Worm (Caenorhabditis elegans) whole organism, L1 larva: ENCODE data around the gene fbxa-56.

ENCODE experiments used
- C04F5.9 ChIP-seq: sonication (generic microtip); optimal IDR thresholded peaks from 2 replicates; lab custom pipeline; 2016; ENCODE audit warnings: missing genetic modification characterization, missing compliant biosample characterization
- F16B12.6 ChIP-seq: fragments of 150-350 bp; optimal IDR thresholded peaks from 2 replicates; lab custom pipeline; 2014; ENCODE audit warnings: missing biosample characterization, missing genetic modification characterization
- Y116A8C.19 ChIP-seq: sonication (generic microtip); optimal IDR thresholded peaks from 2 replicates; lab custom pipeline; 2016; ENCODE audit warnings: missing compliant biosample characterization, missing genetic modification characterization, borderline replicate concordance
- alr-1 ChIP-seq: fragments of 200-800 bp; sonication (Bioruptor generic); optimal IDR thresholded peaks from 2 replicates; lab custom pipeline; 2018; ENCODE audit warnings: borderline replicate concordance, mild to moderate bottlenecking, missing genetic modification characterization, missing compliant biosample characterization
- aly-2 ChIP-seq: fragments of 150-350 bp; optimal IDR thresholded peaks from 2 replicates; lab custom pipeline; 2014; ENCODE audit warnings: missing biosample characterization, missing genetic modification characterization
- ama-1 ChIP-seq: fragments of 150-350 bp; optimal IDR thresholded peaks from 2 replicates; lab custom pipeline; 2014
- ceh-82 ChIP-seq, 3 experiments: fragments of 150-350 bp in 1 of 3; sonication (generic microtip) in 2 of 3; optimal IDR thresholded peaks; 2 replicates each; lab custom pipeline; 2014 to 2017; ENCODE audit warnings: missing biosample characterization in 3 of 3, missing genetic modification characterization in 3 of 3
- ceh-88 ChIP-seq: fragments of 200-800 bp; sonication (Bioruptor generic); IDR thresholded peaks from 2 replicates; pipeline ENCODE4 v1.3.6; 2022; ENCODE audit warnings: missing genetic modification characterization, missing compliant biosample characterization
- ces-1 ChIP-seq: fragments of 150-350 bp; optimal IDR thresholded peaks from 2 replicates; lab custom pipeline; 2014; ENCODE audit warnings: missing biosample characterization, missing genetic modification reagents, missing genetic modification characterization
- dpl-1 ChIP-seq, 3 experiments: fragments of 150-350 bp in 2 of 3; sonication (generic microtip) in 1 of 3; optimal IDR thresholded peaks; 2 replicates each; lab custom pipeline; 2014 to 2017; ENCODE audit warnings: missing biosample characterization in 3 of 3, missing genetic modification characterization in 3 of 3, missing genetic modification reagents in 3 of 3
- dsc-1 ChIP-seq: sonication (generic microtip); optimal IDR thresholded peaks from 2 replicates; lab custom pipeline; 2016; ENCODE audit warnings: mild to moderate bottlenecking, missing genetic modification characterization, missing compliant biosample characterization
- efl-1 ChIP-seq, 4 experiments: fragments of 150-350 bp; optimal IDR thresholded peaks in 3 of 4; peaks in 1 of 4; 1 replicate in 1 of 4; 2 replicates in 3 of 4; lab custom pipeline; 2014; ENCODE audit warnings: missing biosample characterization in 2 of 4, missing genetic modification characterization in 2 of 4, missing genetic modification reagents in 2 of 4
- efl-3 ChIP-seq: fragments of 200-800 bp; sonication (Bioruptor generic); optimal IDR thresholded peaks from 2 replicates; lab custom pipeline; 2018; ENCODE audit warnings: mild to moderate bottlenecking, missing genetic modification characterization, missing compliant biosample characterization
- egl-27 ChIP-seq, 2 experiments: fragments of 150-350 bp in 1 of 2; sonication (generic microtip); optimal IDR thresholded peaks; 3 replicates each; lab custom pipeline; 2017 to 2018; ENCODE audit warnings: missing biosample characterization in 2 of 2, missing genetic modification characterization in 2 of 2, missing genetic modification reagents in 2 of 2
- elt-2 ChIP-seq: sonication (generic microtip); optimal IDR thresholded peaks from 2 replicates; lab custom pipeline; 2016; ENCODE audit warnings: missing genetic modification characterization, mild to moderate bottlenecking, inconsistent platforms, missing compliant biosample characterization, missing genetic modification reagents
- fkh-10 ChIP-seq: sonication (generic microtip); optimal IDR thresholded peaks from 2 replicates; lab custom pipeline; 2017; ENCODE audit warnings: missing biosample characterization, missing genetic modification reagents, missing genetic modification characterization
- fos-1 ChIP-seq: fragments of 150-350 bp; optimal IDR thresholded peaks from 2 replicates; lab custom pipeline; 2014; ENCODE audit warnings: missing biosample characterization, missing genetic modification characterization
- hlh-4 ChIP-seq: sonication (generic microtip); optimal IDR thresholded peaks from 2 replicates; lab custom pipeline; 2016; ENCODE audit warnings: mild to moderate bottlenecking, missing genetic modification characterization, missing compliant biosample characterization
- jun-1 ChIP-seq: fragments of 150-350 bp; optimal IDR thresholded peaks from 2 replicates; lab custom pipeline; 2014; ENCODE audit warnings: missing biosample characterization, missing genetic modification reagents, missing genetic modification characterization
- lin-14 ChIP-seq: fragments of 200-800 bp; sonication (Bioruptor generic); optimal IDR thresholded peaks from 2 replicates; lab custom pipeline; 2018; ENCODE audit warnings: mild to moderate bottlenecking, missing genetic modification characterization, moderate library complexity, missing compliant biosample characterization
- lin-15B ChIP-seq: fragments of 150-350 bp; sonication (generic microtip); optimal IDR thresholded peaks from 3 replicates; lab custom pipeline; 2014; ENCODE audit warnings: missing biosample characterization, missing genetic modification characterization
- lin-35 ChIP-seq, 2 experiments: fragments of 150-350 bp; optimal IDR thresholded peaks; 2 replicates each; lab custom pipeline; 2014; ENCODE audit warnings: missing biosample characterization in 2 of 2, missing genetic modification characterization in 2 of 2, missing genetic modification reagents in 2 of 2
- lin-39 ChIP-seq: fragments of 150-350 bp; optimal IDR thresholded peaks from 2 replicates; lab custom pipeline; 2014; ENCODE audit warnings: missing biosample characterization, missing genetic modification reagents, missing genetic modification characterization
- lsy-2 ChIP-seq, 2 experiments: fragments of 150-350 bp; optimal IDR thresholded peaks; 2 replicates each; lab custom pipeline; 2014; ENCODE audit warnings: missing biosample characterization in 2 of 2, missing genetic modification characterization in 2 of 2
- mab-9 ChIP-seq: fragments of 200-800 bp; sonication (Bioruptor generic); IDR thresholded peaks from 2 replicates; pipeline ENCODE4 v1.3.6; 2022; ENCODE audit warnings: missing genetic modification reagents, missing genetic modification characterization, missing compliant biosample characterization
- mdl-1 ChIP-seq, 2 experiments: fragments of 150-350 bp; optimal IDR thresholded peaks; 2 replicates each; lab custom pipeline; 2014 to 2017; ENCODE audit warnings: missing biosample characterization in 2 of 2, missing genetic modification characterization in 2 of 2, inconsistent platforms in 1 of 2
- mef-2 ChIP-seq: fragments of 150-350 bp; optimal IDR thresholded peaks from 2 replicates; lab custom pipeline; 2014; ENCODE audit warnings: missing biosample characterization, missing genetic modification characterization
- mep-1 ChIP-seq: fragments of 150-350 bp; optimal IDR thresholded peaks from 2 replicates; lab custom pipeline; 2014; ENCODE audit warnings: missing biosample characterization, missing genetic modification characterization
- nhr-11 ChIP-seq: fragments of 150-350 bp; optimal IDR thresholded peaks from 2 replicates; lab custom pipeline; 2014; ENCODE audit warnings: missing biosample characterization, missing genetic modification characterization
- nhr-12 ChIP-seq: sonication (generic microtip); optimal IDR thresholded peaks from 2 replicates; lab custom pipeline; 2017; ENCODE audit warnings: missing biosample characterization, missing genetic modification characterization
- nhr-20 ChIP-seq: sonication (generic microtip); optimal IDR thresholded peaks from 2 replicates; lab custom pipeline; 2016; ENCODE audit warnings: mild to moderate bottlenecking, missing genetic modification characterization, missing compliant biosample characterization
- nhr-47 ChIP-seq: sonication (generic microtip); optimal IDR thresholded peaks from 2 replicates; lab custom pipeline; 2016; ENCODE audit warnings: mild to moderate bottlenecking, missing genetic modification characterization, moderate library complexity, missing compliant biosample characterization
- nhr-84 ChIP-seq: sonication (generic microtip); optimal IDR thresholded peaks from 2 replicates; lab custom pipeline; 2017; ENCODE audit warnings: missing biosample characterization, missing genetic modification characterization
- pag-3 ChIP-seq: sonication (generic microtip); optimal IDR thresholded peaks from 2 replicates; lab custom pipeline; 2017; ENCODE audit warnings: missing genetic modification characterization, mild to moderate bottlenecking, missing compliant biosample characterization, antibody characterized with exemption, borderline replicate concordance; ENCODE audit not compliant: insufficient read depth
- rnt-1 ChIP-seq: sonication (generic microtip); optimal IDR thresholded peaks from 2 replicates; lab custom pipeline; 2016; ENCODE audit warnings: mild to moderate bottlenecking, missing genetic modification characterization, moderate library complexity, missing compliant biosample characterization
- skn-1 ChIP-seq: fragments of 150-350 bp; optimal IDR thresholded peaks from 2 replicates; lab custom pipeline; 2014; ENCODE audit warnings: missing biosample characterization, missing genetic modification characterization
- snpc-4 ChIP-seq: fragments of 150-350 bp; optimal IDR thresholded peaks from 2 replicates; lab custom pipeline; 2014; ENCODE audit warnings: missing biosample characterization, missing genetic modification characterization
- snu-23 ChIP-seq: sonication (generic microtip); optimal IDR thresholded peaks from 2 replicates; lab custom pipeline; 2016; ENCODE audit warnings: missing genetic modification characterization, missing compliant biosample characterization
- sptf-1 ChIP-seq: fragments of 150-350 bp; optimal IDR thresholded peaks from 2 replicates; lab custom pipeline; 2014; ENCODE audit warnings: missing biosample characterization, missing genetic modification characterization
- sup-37 ChIP-seq: fragments of 200-800 bp; sonication (Bioruptor generic); optimal IDR thresholded peaks from 2 replicates; lab custom pipeline; 2018; ENCODE audit warnings: mild to moderate bottlenecking, missing genetic modification characterization, missing compliant biosample characterization
- swsn-7 ChIP-seq: sonication (generic microtip); optimal IDR thresholded peaks from 2 replicates; lab custom pipeline; 2016; ENCODE audit warnings: missing genetic modification characterization, missing compliant biosample characterization
- tbx-2 ChIP-seq: sonication (generic microtip); optimal IDR thresholded peaks from 2 replicates; lab custom pipeline; 2016; ENCODE audit warnings: missing genetic modification characterization, missing compliant biosample characterization
- tlp-1 ChIP-seq: fragments of 150-350 bp; optimal IDR thresholded peaks from 2 replicates; lab custom pipeline; 2014; ENCODE audit warnings: missing biosample characterization, missing genetic modification characterization
- unc-86 ChIP-seq: sonication (generic microtip); optimal IDR thresholded peaks from 2 replicates; lab custom pipeline; 2016; ENCODE audit warnings: missing genetic modification characterization, missing compliant biosample characterization
- vab-15 ChIP-seq: sonication (generic microtip); optimal IDR thresholded peaks from 2 replicates; lab custom pipeline; 2017; ENCODE audit warnings: missing genotype, mild to moderate bottlenecking, missing genetic modification characterization, missing compliant biosample characterization
- xbp-1 ChIP-seq: sonication (generic microtip); optimal IDR thresholded peaks from 2 replicates; lab custom pipeline; 2016; ENCODE audit warnings: missing genetic modification characterization, missing compliant biosample characterization
- zag-1 ChIP-seq: fragments of 150-350 bp; optimal IDR thresholded peaks from 2 replicates; lab custom pipeline; 2014; ENCODE audit warnings: missing biosample characterization, missing genetic modification characterization
- zip-4 ChIP-seq: fragments of 200-800 bp; sonication (Bioruptor generic); optimal IDR thresholded peaks from 2 replicates; lab custom pipeline; 2018; ENCODE audit warnings: mild to moderate bottlenecking, missing genetic modification characterization, moderate library complexity, missing compliant biosample characterization

fbxa-56 gene

DNA sequence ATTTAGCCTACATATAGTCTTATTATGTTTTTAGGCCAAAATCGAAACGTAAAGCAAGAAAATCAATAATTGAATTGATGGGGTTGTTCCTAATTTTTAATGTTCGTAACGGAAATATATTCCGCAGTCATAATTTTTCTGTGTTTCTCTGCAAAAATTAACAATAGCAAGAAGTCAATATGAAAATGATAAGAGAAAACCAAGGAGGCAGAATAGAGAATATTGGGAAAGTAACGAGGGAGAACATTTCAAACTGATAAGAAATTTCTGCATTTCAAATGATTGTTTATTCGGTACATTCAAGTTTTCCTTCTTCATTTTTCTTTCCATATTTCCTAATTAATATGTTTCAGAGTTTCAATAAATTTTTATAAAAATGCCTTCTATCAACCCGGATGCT lies 18.1 kb upstream of the fbxa-56 start, which contains the start of gene fbxa-54:
TSS of gene fbxa-54 (plus strand) at position 354 of the 400 bp plus-strand sequence.
- peak; percentile 36 for TF ChIP-seq elt-2 (tag; lab: Kevin White, UChicago)
- no peak for TF ChIP-seq tlp-1 (tag; lab: Kevin White, UChicago)
- TF ChIP-seq, all 84 proteins: peak for 1

DNA sequence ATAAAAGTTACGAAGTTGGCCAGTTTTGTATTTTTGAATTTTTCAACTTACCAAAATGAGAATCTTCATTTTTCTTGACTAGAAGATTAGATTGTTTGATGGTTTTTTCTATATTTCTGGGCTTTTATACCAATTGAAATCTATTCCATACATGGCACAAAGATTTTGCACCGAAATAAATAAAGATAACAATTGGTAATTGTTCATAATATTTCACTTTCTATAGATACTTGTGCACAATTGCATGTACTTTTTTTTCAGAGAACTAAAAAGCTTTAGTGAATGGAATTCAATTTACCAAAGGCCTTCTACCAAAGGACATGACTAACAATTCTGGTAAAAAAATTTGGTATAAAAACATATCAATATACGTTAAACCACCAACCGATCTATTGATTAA lies 16.7 kb upstream of the fbxa-56 start, which contains the start of the genes T12B5.15 and T12B5.14:
TSS of gene T12B5.15 (minus strand) at position 101 of the 400 bp plus-strand sequence.
TSS of gene T12B5.14 (plus strand) at position 321 of the 400 bp plus-strand sequence.
- TF ChIP-seq mdl-1 (tag; optimal IDR thresholded peaks at IDR 0.05; lab: Kevin White, UChicago) (no peak), efl-3 (no peak), pag-3 (no peak), ceh-88 (GFP tag; lab: Robert Waterston, UW) (no peak), nhr-47 (no peak), mep-1 (tag; lab: Kevin White, UChicago) (no peak)

DNA sequence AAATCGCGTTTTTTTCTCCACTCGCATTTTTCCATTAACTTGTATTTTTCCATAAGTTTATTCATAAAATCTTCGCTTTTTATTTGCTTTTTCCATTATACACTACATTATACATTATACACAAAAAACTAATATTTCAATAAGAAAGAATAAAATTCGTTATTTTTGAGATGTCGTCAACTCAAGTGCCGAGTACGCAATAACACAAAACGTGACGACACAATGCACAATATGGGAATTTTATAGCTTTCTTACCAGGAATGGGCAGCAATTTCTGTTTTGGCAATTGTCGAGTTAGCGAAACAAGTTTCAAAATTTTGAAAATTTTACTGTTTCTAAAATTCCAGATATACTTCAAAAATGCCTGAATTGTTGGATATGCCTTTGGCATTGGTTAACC lies 14.3 kb upstream of the fbxa-56 start, which contains the start of gene fbxa-10:
TSS of gene fbxa-10 (plus strand) at position 207 of the 400 bp plus-strand sequence.
- TF ChIP-seq nhr-84, result no peak
- TF ChIP-seq mef-2 (tag; lab: Kevin White, UChicago), result no peak
- no peak for TF ChIP-seq efl-3
- TF ChIP-seq nhr-20 (tag; lab: Kevin White, UChicago), result no peak
- no peak for TF ChIP-seq lin-39
- no peak for TF ChIP-seq xbp-1 (tag; lab: Kevin White, UChicago)
- TF ChIP-seq egl-27 (tag; optimal IDR thresholded peaks at IDR 0.05; lab: Kevin White, UChicago), result no peak
- TF ChIP-seq nhr-12 (tag; lab: Kevin White, UChicago), result no peak
- no peak for TF ChIP-seq vab-15 (tag; lab: Kevin White, UChicago)
- no peak for TF ChIP-seq lin-15B (tag; lab: Kevin White, UChicago)
- peak; percentile 51 for TF ChIP-seq mep-1 (tag; lab: Kevin White, UChicago)
- TF ChIP-seq dsc-1 (tag; lab: Kevin White, UChicago), result peak; percentile 25
- peak; percentile 30 to 39 for TF ChIP-seq lin-35 (GFP tag; optimal IDR thresholded peaks at IDR 0.05; lab: Kevin White, UChicago)
- no peak for TF ChIP-seq zag-1 (tag; lab: Kevin White, UChicago)
- no peak for TF ChIP-seq mdl-1 (tag; optimal IDR thresholded peaks at IDR 0.05; lab: Kevin White, UChicago)
- TF ChIP-seq dpl-1 (GFP tag; optimal IDR thresholded peaks at IDR 0.05; lab: Kevin White, UChicago), result peak in 2 of 3 experiments; percentile 37 to 54
- no peak for TF ChIP-seq lin-14 (GFP tag; lab: Kevin White, UChicago)
- TF ChIP-seq lsy-2 (tag; optimal IDR thresholded peaks at IDR 0.05; lab: Kevin White, UChicago), result peak; percentile 54 to 68
- TF ChIP-seq C04F5.9, result no peak
- no peak for TF ChIP-seq nhr-11 (tag; lab: Kevin White, UChicago)
- TF ChIP-seq Y116A8C.19 (tag; lab: Kevin White, UChicago), result no peak
- no peak for TF ChIP-seq sptf-1
- TF ChIP-seq hlh-4 (tag; lab: Kevin White, UChicago), result no peak
- TF ChIP-seq zip-4, result no peak
- TF ChIP-seq aly-2, result no peak
- TF ChIP-seq sup-37 (GFP tag; lab: Kevin White, UChicago), result no peak
- TF ChIP-seq pag-3, result no peak
- TF ChIP-seq F16B12.6 (tag; lab: Kevin White, UChicago), result peak; percentile 87
- TF ChIP-seq tbx-2, result peak; percentile 19
- no peak for TF ChIP-seq mab-9
- no peak for TF ChIP-seq nhr-47
- no peak for TF ChIP-seq ces-1 (GFP tag; lab: Kevin White, UChicago)
- TF ChIP-seq alr-1, result no peak
- no peak for TF ChIP-seq fos-1 (tag; lab: Kevin White, UChicago)
- TF ChIP-seq efl-1 (optimal IDR thresholded peaks at IDR 0.05; lab: Kevin White, UChicago), result peak; percentile 25 to 45
- peak; percentile 31 to 94 for TF ChIP-seq efl-1 (GFP tag; optimal IDR thresholded peaks at IDR 0.05 in 1 of 2; lab: Kevin White, UChicago)
- no peak for TF ChIP-seq jun-1 (tag; lab: Kevin White, UChicago)
- TF ChIP-seq snpc-4 (tag; lab: Kevin White, UChicago), result no peak
- TF ChIP-seq skn-1 (tag; lab: Kevin White, UChicago), result no peak
- no peak for TF ChIP-seq snu-23 (GFP tag; lab: Kevin White, UChicago)
- peak; percentile 30 for TF ChIP-seq swsn-7 (tag; lab: Kevin White, UChicago)
- no peak for TF ChIP-seq unc-86 (tag; lab: Kevin White, UChicago)
- TF ChIP-seq fkh-10 (GFP tag; lab: Kevin White, UChicago), result no peak
- TF ChIP-seq rnt-1 (tag; lab: Kevin White, UChicago), result no peak
- no peak for TF ChIP-seq ama-1 (lab: Kevin White, UChicago)
- TF ChIP-seq ceh-82 (tag; optimal IDR thresholded peaks at IDR 0.05; lab: Kevin White, UChicago), result peak in 1 of 3 experiments; percentile 5
